Worm (Caenorhabditis elegans): ENCODE data around the gene F32H5.3.

DNA sequence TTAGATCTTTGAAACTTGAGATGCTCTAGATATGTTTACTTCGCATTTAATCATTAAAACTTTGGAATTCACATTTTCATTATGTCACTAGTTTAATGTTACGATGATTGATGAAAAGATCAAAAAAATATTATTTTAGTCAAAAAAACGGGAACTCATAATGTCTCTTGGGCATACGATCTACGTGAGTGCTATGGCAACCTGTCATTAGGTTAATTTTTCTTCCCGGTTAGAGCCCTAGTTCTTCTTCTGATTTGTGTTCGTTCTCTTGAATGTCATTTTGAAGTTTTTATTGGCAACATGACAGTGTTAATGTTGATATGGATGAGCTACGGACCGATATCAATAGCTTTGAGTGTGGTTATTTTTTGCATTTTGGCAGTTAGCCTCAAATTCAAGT is 4.3 kb downstream of the F32H5.3 start, which contains the start of gene srg-46:
- TF ChIP-seq elt-3 (tag; optimal IDR thresholded peaks at IDR 0.05) (no peak), mbf-1 (tag; optimal IDR thresholded peaks at IDR 0.05) (no peak), aly-2 (tag; optimal IDR thresholded peaks at IDR 0.05) (no peak), ztf-4 (tag; optimal IDR thresholded peaks at IDR 0.05) (no peak), fos-1 (tag; optimal IDR thresholded peaks at IDR 0.05) (no peak)
